Fruit fly (Drosophila melanogaster): Measurements from ENCODE around the gene CG46281.

Gene CG46281

dm6 chr3R:13051942-13052693, 22.0 kb upstream of the CG46281 start, which contains the start of gene pic (continued):
- TF ChIP-seq ATbp (GFP tag; optimal IDR thresholded peaks at IDR 0.05) = no peak
- peak; percentile 22 for TF ChIP-seq Mad (GFP tag; optimal IDR thresholded peaks at IDR 0.05)
- TF ChIP-seq CG12236 (GFP tag; optimal IDR thresholded peaks at IDR 0.05) = no peak
- no peak for TF ChIP-seq grau (tag; optimal IDR thresholded peaks at IDR 0.05)
- TF ChIP-seq CG11247 (GFP tag; IDR thresholded peaks at IDR 0.05) = no peak
- TF ChIP-seq Dbx (GFP tag; IDR thresholded peaks at IDR 0.05) = no peak
- TF ChIP-seq CG3847 (GFP tag; IDR thresholded peaks at IDR 0.05) = peak; percentile 25; the same call in 1 of the 2 replicates
- peak; percentile 27 for TF ChIP-seq CG30020 (tag; optimal IDR thresholded peaks at IDR 0.05)
- TF ChIP-seq stwl (tag; optimal IDR thresholded peaks at IDR 0.05) = peak; percentile 58
- no peak for TF ChIP-seq btn (GFP tag; optimal IDR thresholded peaks at IDR 0.05)
- no peak for TF ChIP-seq Hmx (GFP tag; optimal IDR thresholded peaks at IDR 0.05)
- no peak for TF ChIP-seq slp2 (GFP tag; optimal IDR thresholded peaks at IDR 0.05)
- no peak for TF ChIP-seq CG8924 (tag; optimal IDR thresholded peaks at IDR 0.05)
- no peak for TF ChIP-seq shn (GFP tag; optimal IDR thresholded peaks at IDR 0.05)
- peak; percentile 65 for TF ChIP-seq inv (GFP tag; IDR thresholded peaks at IDR 0.05; ENCODE audit: partially characterized antibody)
- no peak for TF ChIP-seq Ssrp (tag; optimal IDR thresholded peaks at IDR 0.05)
- TF ChIP-seq CG33213 (GFP tag; optimal IDR thresholded peaks at IDR 0.05) = peak; percentile 37
- TF ChIP-seq Max (GFP tag; optimal IDR thresholded peaks at IDR 0.05) = peak; percentile 38
- peak; percentile 87 for TF ChIP-seq CG9797 (GFP tag; optimal IDR thresholded peaks at IDR 0.05)
- peak; percentile 21; the same call in 1 of the 3 replicates for TF ChIP-seq hb (GFP tag; IDR thresholded peaks at IDR 0.05; ENCODE audit: partially characterized antibody)
- peak; percentile 75 for TF ChIP-seq amos (GFP tag; IDR thresholded peaks at IDR 0.05; ENCODE audit: partially characterized antibody)
- TF ChIP-seq CG9609 (GFP tag; optimal IDR thresholded peaks at IDR 0.05) = peak; percentile 8
- TF ChIP-seq E2f1 (GFP tag; IDR thresholded peaks at IDR 0.05) = 0 out of 2 replicates have a peak, but pooled peaks have one; percentile 11
- peak; percentile 72 for TF ChIP-seq unc-4 (GFP tag; IDR thresholded peaks at IDR 0.05; ENCODE audit: partially characterized antibody)
- TF ChIP-seq grn (GFP tag; optimal IDR thresholded peaks at IDR 0.05) = no peak
- TF ChIP-seq CG4854 (GFP tag; optimal IDR thresholded peaks at IDR 0.05) = no peak
- no peak for TF ChIP-seq CG13894 (tag; optimal IDR thresholded peaks at IDR 0.05)
- peak; percentile 77 for TF ChIP-seq Myb (GFP tag; optimal IDR thresholded peaks at IDR 0.05)
- peak; percentile 28 for TF ChIP-seq CG2712 (tag; optimal IDR thresholded peaks at IDR 0.05)
- TF ChIP-seq MESR4 (GFP tag; optimal IDR thresholded peaks at IDR 0.05) = peak; percentile 78
- no peak for TF ChIP-seq rib (GFP tag; IDR thresholded peaks at IDR 0.05)
- peak; percentile 87 for TF ChIP-seq CG13287 (GFP tag; IDR thresholded peaks at IDR 0.05; ENCODE audit: partially characterized antibody)
- no peak for TF ChIP-seq twi (tag; optimal IDR thresholded peaks at IDR 0.05)
- no peak for TF ChIP-seq Taf1 (GFP tag; IDR thresholded peaks at IDR 0.05)
- TF ChIP-seq CG17186 (GFP tag; optimal IDR thresholded peaks at IDR 0.05) = peak; percentile 70
- TF ChIP-seq pho (GFP tag; optimal IDR thresholded peaks at IDR 0.05) = no peak
- no peak for TF ChIP-seq Tbp (GFP tag; optimal IDR thresholded peaks at IDR 0.05)
- TF ChIP-seq pan (optimal IDR thresholded peaks at IDR 0.05) = no peak
- no peak for TF ChIP-seq pan (GFP tag; optimal IDR thresholded peaks at IDR 0.05 in 1 of 2, IDR thresholded peaks at IDR 0.05 in 1 of 2)
- TF ChIP-seq gro (GFP tag; optimal IDR thresholded peaks at IDR 0.05) = no peak
- peak; percentile 90 for TF ChIP-seq Dref (GFP tag; IDR thresholded peaks at IDR 0.05)
- TF ChIP-seq CG16813 (GFP tag; IDR thresholded peaks at IDR 0.05; ENCODE audit: partially characterized antibody) = peak; percentile 81
- TF ChIP-seq gcm2 (GFP tag; optimal IDR thresholded peaks at IDR 0.05) = no peak
- TF ChIP-seq CG7928 (GFP tag; optimal IDR thresholded peaks at IDR 0.05) = no peak
- no peak for TF ChIP-seq cwo (GFP tag; optimal IDR thresholded peaks at IDR 0.05)
- TF ChIP-seq CG6813 (GFP tag; optimal IDR thresholded peaks at IDR 0.05) = no peak
- TF ChIP-seq CG16815 (GFP tag; optimal IDR thresholded peaks at IDR 0.05) = no peak
- TF ChIP-seq klu (GFP tag; IDR thresholded peaks at IDR 0.05) = no peak
- TF ChIP-seq zfh1 (GFP tag; IDR thresholded peaks at IDR 0.05) = no peak
- no peak for TF ChIP-seq pita (GFP tag; optimal IDR thresholded peaks at IDR 0.05)

Measured in whole organism, embryonic.